Worm (Caenorhabditis elegans) whole organism, L3 larva: Measurements from ENCODE around the gene igeg-1.

Experiments
- ama-1 ChIP-seq: fragments of 150-350 bp; optimal IDR thresholded peaks from 2 replicates; lab custom pipeline; 2018
- elt-2 ChIP-seq: sonication (generic microtip); optimal IDR thresholded peaks from 2 replicates; lab custom pipeline; 2016; ENCODE audit warnings: missing genetic modification reagents, mild to moderate bottlenecking, missing genetic modification characterization, missing compliant biosample characterization
- nhr-11 ChIP-seq: fragments of 150-350 bp; optimal IDR thresholded peaks from 2 replicates; lab custom pipeline; 2014; ENCODE audit warnings: missing biosample characterization, missing genetic modification characterization
- nhr-12 ChIP-seq: fragments of 150-350 bp; optimal IDR thresholded peaks from 2 replicates; lab custom pipeline; 2014; ENCODE audit warnings: missing biosample characterization, missing genetic modification characterization
- skn-1 ChIP-seq: fragments of 150-350 bp; optimal IDR thresholded peaks from 2 replicates; lab custom pipeline; 2014; ENCODE audit warnings: missing biosample characterization, missing genetic modification characterization
- tbx-2 ChIP-seq: sonication (generic microtip); optimal IDR thresholded peaks from 2 replicates; lab custom pipeline; 2016; ENCODE audit warnings: mild to moderate bottlenecking, missing genetic modification characterization, missing compliant biosample characterization
- unc-62 ChIP-seq: fragments of 150-350 bp; sonication (generic microtip); optimal IDR thresholded peaks from 4 replicates; lab custom pipeline; 2014; ENCODE audit warnings: missing biosample characterization, missing genetic modification reagents, missing genetic modification characterization
- ztf-11 ChIP-seq: fragments of 150-350 bp; optimal IDR thresholded peaks from 2 replicates; lab custom pipeline; 2014; ENCODE audit warnings: missing biosample characterization, missing genetic modification characterization

- no peak for TF ChIP-seq ztf-11
- no peak for TF ChIP-seq skn-1
- TF ChIP-seq unc-62 (GFP tag; lab: Kevin White, UChicago), result no peak
- no peak for TF ChIP-seq tbx-2 (tag; lab: Kevin White, UChicago)
- no peak for TF ChIP-seq ama-1 (lab: Kevin White, UChicago)
- TF ChIP-seq elt-2, result no peak
- no peak for TF ChIP-seq nhr-11 (tag; lab: Kevin White, UChicago)
- TF ChIP-seq nhr-12 (tag; lab: Kevin White, UChicago), result no peak
These were observed 50.1 kb downstream of the igeg-1 start for ce11 chrIV:4612597-4612996.
